Worm (Caenorhabditis elegans) whole organism, mixed stage, embryonic: Measurements from ENCODE around the gene wdr-46.

Experiments used
- ceh-39 ChIP-seq: fragments of 150-350 bp; optimal IDR thresholded peaks from 2 replicates; lab custom pipeline; 2014; ENCODE audit warnings: missing biosample characterization, missing genetic modification characterization
- flh-1 ChIP-seq: fragments of 200-800 bp; sonication (Bioruptor generic); optimal IDR thresholded peaks from 2 replicates; lab custom pipeline; 2018; ENCODE audit warnings: mild to moderate bottlenecking, missing genetic modification characterization, moderate library complexity, missing compliant biosample characterization
- lsy-2 ChIP-seq: fragments of 150-350 bp; optimal IDR thresholded peaks from 2 replicates; lab custom pipeline; 2014; ENCODE audit warnings: missing biosample characterization, missing genetic modification characterization
- mep-1 ChIP-seq: fragments of 150-350 bp; optimal IDR thresholded peaks from 2 replicates; lab custom pipeline; 2017; ENCODE audit warnings: missing biosample characterization, missing genetic modification reagents, missing genetic modification characterization, inconsistent platforms
- unc-62 ChIP-seq: fragments of 150-350 bp; optimal IDR thresholded peaks from 2 replicates; lab custom pipeline; 2014; ENCODE audit warnings: missing biosample characterization, missing genetic modification reagents, missing genetic modification characterization

DNA sequence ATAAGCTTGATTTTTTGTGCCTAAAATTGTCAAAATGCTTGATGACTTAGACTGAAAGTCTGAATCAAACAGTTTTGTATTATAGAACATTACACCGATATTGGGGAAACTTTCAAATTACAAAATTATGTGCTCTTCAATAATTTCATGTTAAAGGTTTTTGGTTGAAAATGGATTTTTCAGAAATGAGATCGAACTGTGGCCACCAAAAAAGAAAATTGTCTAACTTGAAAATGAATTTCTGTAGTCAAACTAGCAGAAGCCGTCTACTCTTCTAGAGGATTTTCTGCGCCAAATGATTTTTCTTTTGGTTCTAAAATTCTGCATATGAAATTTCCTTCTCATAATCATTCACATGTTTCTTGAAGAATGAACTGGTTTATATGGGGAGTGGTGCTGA lies 31.2 kb upstream of the wdr-46 start:
- no peak for TF ChIP-seq ceh-39 (tag; lab: Kevin White, UChicago)
- TF ChIP-seq unc-62 (GFP tag; lab: Kevin White, UChicago), result no peak
- TF ChIP-seq mep-1 (tag; lab: Kevin White, UChicago), result no peak
- no peak for TF ChIP-seq lsy-2
- TF ChIP-seq flh-1 (GFP tag; lab: Kevin White, UChicago), result no peak
